Fruit fly (Drosophila melanogaster): ENCODE results near the gene Sirt1.

DNA sequence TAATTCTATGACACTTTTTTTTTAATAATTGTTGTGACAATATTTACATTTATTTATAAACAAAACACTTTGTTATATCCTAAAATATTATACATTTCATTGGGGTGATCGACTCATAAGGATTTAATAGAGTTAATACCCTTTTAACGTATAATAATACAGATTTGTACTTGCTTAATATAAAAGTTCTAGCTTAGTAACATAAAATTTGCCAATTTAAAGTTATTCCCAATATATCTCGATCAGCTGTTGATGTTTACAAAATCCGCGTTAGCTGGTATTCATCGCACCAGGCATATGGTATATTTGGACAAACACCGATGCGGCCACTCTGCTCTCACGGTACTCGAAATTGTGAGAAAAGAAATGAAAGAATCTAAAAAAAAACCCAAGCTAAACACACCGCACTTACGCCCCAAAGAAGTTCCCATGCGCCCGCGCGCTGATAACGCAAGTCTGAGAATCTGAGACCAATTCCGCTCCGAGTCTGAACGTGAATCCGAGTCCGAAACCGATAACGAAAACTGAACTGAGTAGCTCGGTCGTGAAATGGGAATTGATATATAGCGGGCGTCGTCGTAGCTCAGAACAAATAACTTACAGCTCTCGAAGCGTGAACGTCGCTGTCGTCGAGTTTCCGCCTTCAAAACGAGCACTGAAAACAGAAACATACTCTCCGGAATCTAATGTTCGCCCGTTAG is 38.2 kb downstream of the Sirt1 start, which contains the start of gene Pect:
- TF ChIP-seq CG14711 (tag; optimal IDR thresholded peaks at IDR 0.05) (no peak), kay (GFP tag; ENCODE audit: borderline replicate concordance) (no peak)
